Fruit fly (Drosophila melanogaster) whole organism, prepupa: ENCODE data around the gene Gk1.

Experiments used
- Blimp-1 ChIP-seq: fragments of 200-800 bp; sonication (Bioruptor generic); optimal IDR thresholded peaks from 3 replicates; lab custom pipeline; 2017; ENCODE audit warnings: missing biosample characterization, missing genetic modification characterization, mild to moderate bottlenecking, moderate library complexity, missing genetic modification reagents
- CG11294 ChIP-seq: fragments of 200-800 bp; sonication (Bioruptor generic); IDR thresholded peaks from 2 replicates; pipeline ENCODE4 v1.3.6; 2022; ENCODE audit warnings: missing biosample characterization, missing genetic modification characterization
- CG34406 ChIP-seq: fragments of 200-800 bp; sonication (Bioruptor generic); optimal IDR thresholded peaks from 3 replicates; lab custom pipeline; 2016; ENCODE audit warnings: missing biosample characterization, missing genetic modification characterization
- CG6792 ChIP-seq: fragments of 200-800 bp; sonication (Bioruptor generic); optimal IDR thresholded peaks from 3 replicates; lab custom pipeline; 2016; ENCODE audit warnings: missing biosample characterization, missing genetic modification characterization
- CG7368 ChIP-seq: fragments of 200-800 bp; sonication (Bioruptor generic); optimal IDR thresholded peaks from 3 replicates; lab custom pipeline; 2016; ENCODE audit warnings: missing biosample characterization, missing genetic modification characterization
- Hr38 ChIP-seq: sonication (Bioruptor generic); optimal IDR thresholded peaks from 2 replicates; lab custom pipeline; 2016; ENCODE audit warnings: missing biosample characterization, missing genetic modification characterization
- Hr39 ChIP-seq: fragments of 200-800 bp; sonication (Bioruptor generic); optimal IDR thresholded peaks from 2 replicates; lab custom pipeline; 2016; ENCODE audit warnings: missing biosample characterization, missing genetic modification characterization
- Met ChIP-seq: fragments of 200-800 bp; sonication (Bioruptor generic); optimal IDR thresholded peaks from 3 replicates; lab custom pipeline; 2016; ENCODE audit warnings: missing biosample characterization, missing genetic modification characterization
- lz ChIP-seq: fragments of 200-800 bp; sonication (Bioruptor generic); optimal IDR thresholded peaks from 3 replicates; lab custom pipeline; 2016; ENCODE audit warnings: missing biosample characterization, missing genetic modification characterization
- spab ChIP-seq: fragments of 200-800 bp; sonication (Bioruptor generic); optimal IDR thresholded peaks from 2 replicates; lab custom pipeline; 2017; ENCODE audit warnings: missing biosample characterization, mild to moderate bottlenecking, missing genetic modification characterization, missing genetic modification reagents

- TF ChIP-seq spab (no peak), Blimp-1 (no peak), lz (GFP tag; lab: Kevin White, UChicago) (no peak), Met (GFP tag; lab: Kevin White, UChicago) (no peak), CG34406 (GFP tag; lab: Kevin White, UChicago) (no peak), CG11294 (GFP tag; lab: Robert Waterston, UW) (no peak), CG7368 (no peak), Hr38 (GFP tag; lab: Kevin White, UChicago) (no peak), CG6792 (no peak), Hr39 (GFP tag; lab: Kevin White, UChicago) (no peak)
Measured at dm6 chr3L:248226-248758, 42.6 kb upstream of the Gk1 start.
